Worm (Caenorhabditis elegans) whole organism, midembryonic: ENCODE measurements around the gene acr-18.
"Not testable (repeated sequence)": the region's sequence is repeated elsewhere in the genome, so short reads cannot be mapped to it uniquely, and the experiment has no call there.

Experiments
- T22C8.4 ChIP-seq: fragments of 200-800 bp; sonication (Bioruptor generic); IDR thresholded peaks from 2 replicates; pipeline ENCODE4 v1.3.6; 2022; ENCODE audit warnings: missing genetic modification characterization, missing compliant biosample characterization
- cog-1 ChIP-seq: sonication (generic microtip); optimal IDR thresholded peaks from 2 replicates; lab custom pipeline; 2016; ENCODE audit warnings: missing genetic modification characterization, missing compliant biosample characterization
- flt-1 ChIP-seq: fragments of 200-800 bp; sonication (Bioruptor generic); IDR thresholded peaks from 2 replicates; pipeline ENCODE4 v1.3.6; 2022; ENCODE audit warnings: missing genetic modification characterization, missing compliant biosample characterization
- klf-2 ChIP-seq: fragments of 200-800 bp; sonication (Bioruptor generic); conservative IDR thresholded peaks from 2 replicates; pipeline ENCODE4 v1.3.6; 2022; ENCODE audit warnings: missing genetic modification reagents, missing genetic modification characterization, missing compliant biosample characterization
- med-1 ChIP-seq: sonication (generic microtip); optimal IDR thresholded peaks from 2 replicates; lab custom pipeline; 2017; ENCODE audit warnings: missing genetic modification characterization, mild to moderate bottlenecking, missing compliant biosample characterization, antibody characterized with exemption, missing genetic modification reagents; ENCODE audit not compliant: insufficient read depth
- ref-1 ChIP-seq: fragments of 200-800 bp; sonication (Bioruptor generic); conservative IDR thresholded peaks from 2 replicates; pipeline ENCODE4 v1.3.6; 2022; ENCODE audit warnings: missing genetic modification reagents, missing genetic modification characterization, missing compliant biosample characterization
- tab-1 ChIP-seq: fragments of 200-800 bp; sonication (Bioruptor generic); IDR thresholded peaks from 2 replicates; pipeline ENCODE4 v1.3.6; 2022; ENCODE audit warnings: missing genetic modification characterization, missing compliant biosample characterization
- ztf-23 ChIP-seq: fragments of 200-800 bp; sonication (Bioruptor generic); IDR thresholded peaks from 2 replicates; pipeline ENCODE4 v1.3.6; 2022; ENCODE audit warnings: missing genetic modification reagents, missing genetic modification characterization, missing compliant biosample characterization
- ztf-29 ChIP-seq: fragments of 200-800 bp; sonication (Bioruptor generic); IDR thresholded peaks from 2 replicates; pipeline ENCODE4 v1.3.6; 2022; ENCODE audit warnings: missing genetic modification reagents, missing genetic modification characterization, missing compliant biosample characterization

The acr-18 gene

DNA sequence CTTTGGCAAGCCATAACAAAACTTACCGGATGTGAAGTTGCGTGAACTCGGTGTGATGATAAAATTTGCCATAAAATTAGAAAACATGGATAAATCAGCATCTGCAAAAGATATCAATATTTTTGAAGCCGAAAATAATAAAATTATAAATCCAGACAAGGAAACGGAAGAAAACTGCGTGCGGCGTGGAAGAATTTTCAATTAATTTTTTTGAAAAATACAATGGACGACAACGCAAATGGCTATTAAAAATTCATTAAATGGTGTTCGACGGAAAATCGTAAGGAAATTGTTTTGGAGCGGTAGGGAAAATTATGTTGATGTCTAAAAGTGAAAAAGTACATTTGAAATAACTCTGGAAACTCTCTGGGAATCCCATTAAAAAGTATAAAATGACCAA lies at the start of gene acr-18:
TSS of gene acr-18 (minus strand) at position 101 of the 400 bp plus-strand sequence.
- TF ChIP-seq med-1 (GFP tag; lab: Kevin White, UChicago) (no peak), tab-1 (GFP tag; lab: Robert Waterston, UW) (no peak), ref-1 (no peak), ztf-23 (GFP tag; lab: Robert Waterston, UW) (no peak), cog-1 (tag; lab: Kevin White, UChicago) (no peak)

ce11 chrV:15605045-15605444 lies 46.1 kb upstream of the acr-18 start, which contains the start of gene fbxa-154:
fbxa-154 (minus strand) TSS chrV:15605145.
- TF ChIP-seq klf-2 (GFP tag; lab: Robert Waterston, UW) (no peak), tab-1 (GFP tag; lab: Robert Waterston, UW) (no peak), ztf-23 (GFP tag; lab: Robert Waterston, UW) (no peak), med-1 (GFP tag; lab: Kevin White, UChicago) (no peak)

ce11 chrV:15602253-15602652 lies 43.3 kb upstream of the acr-18 start, which contains the start of gene fbxa-152:
fbxa-152 (minus strand) TSS chrV:15602353.
- TF ChIP-seq ztf-29 (GFP tag; lab: Robert Waterston, UW) (no peak), cog-1 (tag; lab: Kevin White, UChicago) (no peak), ref-1 (no peak), flt-1 (GFP tag; lab: Robert Waterston, UW) (no peak), tab-1 (GFP tag; lab: Robert Waterston, UW) (no peak), T22C8.4 (GFP tag; lab: Robert Waterston, UW) (no peak), ztf-23 (GFP tag; lab: Robert Waterston, UW) (no peak), med-1 (GFP tag; lab: Kevin White, UChicago) (no peak), klf-2 (GFP tag; lab: Robert Waterston, UW) (no peak)

DNA sequence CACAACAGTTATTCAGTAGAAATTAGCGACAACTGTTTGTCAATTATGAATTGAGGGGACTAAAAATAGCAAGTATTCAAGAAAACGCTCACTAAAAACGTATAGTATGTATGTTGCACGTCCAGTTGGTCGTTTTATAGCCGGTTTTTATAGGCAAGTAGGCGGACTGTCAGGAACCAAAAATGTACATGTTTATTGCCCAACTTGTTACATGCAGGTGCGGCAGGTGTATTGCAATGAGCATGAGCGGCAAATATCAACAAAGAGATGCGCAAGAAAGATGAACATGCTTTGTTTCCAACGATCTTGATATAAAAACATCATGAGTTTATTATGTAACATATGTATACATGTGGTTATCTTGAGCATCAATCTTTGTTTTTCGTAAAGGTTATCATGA lies 40.8 kb upstream of the acr-18 start, which contains the start of gene B0391.14:
TSS of gene B0391.14 (minus strand) at position 101 of the 400 bp plus-strand sequence.
- not testable (repeated sequence) for TF ChIP-seq klf-2 (GFP tag; lab: Robert Waterston, UW); cog-1 (tag; lab: Kevin White, UChicago); T22C8.4 (GFP tag; lab: Robert Waterston, UW)

DNA sequence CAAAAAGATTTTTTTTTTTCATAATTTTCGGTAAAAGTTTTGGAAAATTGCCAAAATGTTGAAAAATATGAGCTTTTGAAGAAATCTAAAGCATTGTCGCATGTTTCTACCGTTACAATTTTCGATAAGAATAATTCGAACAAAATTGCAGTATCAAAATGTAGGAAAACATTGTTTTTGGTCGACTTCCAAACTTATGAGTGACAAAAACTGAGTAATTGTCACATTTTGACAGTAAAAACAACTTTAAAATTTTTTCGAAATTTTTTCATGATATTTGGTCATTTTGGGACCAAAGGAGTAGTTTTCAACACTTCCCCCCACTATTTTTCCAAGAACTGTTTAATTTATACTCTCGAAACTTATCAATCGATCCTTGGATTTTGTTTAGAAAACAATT lies 35.6 kb upstream of the acr-18 start, which contains the start of gene fbxa-139:
TSS of gene fbxa-139 (minus strand) at position 101 of the 400 bp plus-strand sequence.
- no peak for TF ChIP-seq flt-1 (GFP tag; lab: Robert Waterston, UW)
- TF ChIP-seq T22C8.4 (GFP tag; lab: Robert Waterston, UW): no peak
- TF ChIP-seq med-1 (GFP tag; lab: Kevin White, UChicago): no peak
- TF ChIP-seq tab-1 (GFP tag; lab: Robert Waterston, UW): no peak
- TF ChIP-seq cog-1 (tag; lab: Kevin White, UChicago): no peak
- no peak for TF ChIP-seq ztf-29 (GFP tag; lab: Robert Waterston, UW)

- not testable (repeated sequence) for TF ChIP-seq ztf-23, tab-1, ztf-29 (GFP tag; lab: Robert Waterston, UW)
These were observed 31.3 kb upstream of the acr-18 start, which contains the start of gene F28F8.7 for ce11 chrV:15590183-15590667. F28F8.7 (minus strand) TSS chrV:15590617.

ce11 chrV:15578386-15578785 lies 19.4 kb upstream of the acr-18 start, which contains the start of gene F28F8.9:
F28F8.9 (minus strand) TSS chrV:15578673.
- TF ChIP-seq T22C8.4 (GFP tag; lab: Robert Waterston, UW) (no peak), flt-1 (GFP tag; lab: Robert Waterston, UW) (no peak), cog-1 (tag; lab: Kevin White, UChicago) (no peak), klf-2 (GFP tag; lab: Robert Waterston, UW) (no peak), med-1 (GFP tag; lab: Kevin White, UChicago) (no peak), ztf-23 (GFP tag; lab: Robert Waterston, UW) (no peak)

DNA sequence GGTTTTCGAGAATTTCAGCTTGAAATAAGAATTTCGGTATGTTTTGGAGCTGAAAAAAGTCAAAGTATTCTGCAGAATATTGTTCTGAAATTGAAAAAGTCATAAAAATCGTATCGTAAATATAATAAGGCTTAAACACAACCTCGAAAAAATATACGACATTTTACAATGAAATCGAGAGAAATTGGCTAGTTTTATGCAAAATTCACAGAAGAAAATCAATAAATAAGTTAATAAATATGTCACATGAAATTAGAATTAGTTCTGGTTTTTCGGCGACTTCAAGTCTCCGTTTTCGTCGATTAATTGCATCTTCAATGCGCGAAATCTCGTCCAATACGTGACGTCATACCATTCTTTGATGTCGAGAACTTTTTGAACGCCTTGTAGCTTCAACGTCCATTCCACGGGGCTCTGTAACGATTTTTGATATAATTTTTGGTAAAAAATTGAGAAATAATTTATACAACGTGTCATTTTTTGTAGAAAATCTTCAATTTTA lies 18.5 kb upstream of the acr-18 start, which contains the start of gene atx-3:
TSS of gene atx-3 (minus strand) at position 51 of the 502 bp plus-strand sequence.
- no peak for TF ChIP-seq T22C8.4 (GFP tag; lab: Robert Waterston, UW)
- no peak for TF ChIP-seq cog-1 (tag; lab: Kevin White, UChicago)
- no peak for TF ChIP-seq ztf-29 (GFP tag; lab: Robert Waterston, UW)
- no peak for TF ChIP-seq ref-1
- no peak for TF ChIP-seq klf-2 (GFP tag; lab: Robert Waterston, UW)

ce11 chrV:15575305-15575704 lies 16.4 kb upstream of the acr-18 start, which contains the start of gene mdt-28:
mdt-28 (minus strand) TSS chrV:15575405.
- TF ChIP-seq flt-1 (GFP tag; lab: Robert Waterston, UW) (no peak), tab-1 (GFP tag; lab: Robert Waterston, UW) (no peak), cog-1 (tag; lab: Kevin White, UChicago) (no peak), klf-2 (GFP tag; lab: Robert Waterston, UW) (no peak), ztf-23 (GFP tag; lab: Robert Waterston, UW) (no peak), T22C8.4 (GFP tag; lab: Robert Waterston, UW) (no peak), med-1 (GFP tag; lab: Kevin White, UChicago) (no peak)

- TF ChIP-seq cog-1 (tag; lab: Kevin White, UChicago) (no peak), flt-1 (GFP tag; lab: Robert Waterston, UW) (no peak), ztf-23 (GFP tag; lab: Robert Waterston, UW) (no peak), klf-2 (GFP tag; lab: Robert Waterston, UW) (no peak), ref-1 (no peak), tab-1 (GFP tag; lab: Robert Waterston, UW) (no peak), ztf-29 (GFP tag; lab: Robert Waterston, UW) (no peak), med-1 (GFP tag; lab: Kevin White, UChicago) (no peak), T22C8.4 (GFP tag; lab: Robert Waterston, UW) (no peak)
These were observed 13.7 kb upstream of the acr-18 start, which contains the start of gene fbxa-94 for ce11 chrV:15572613-15573012. fbxa-94 (plus strand) TSS chrV:15572913.
